Fruit fly (Drosophila melanogaster): ENCODE measurements around the gene CG32240.

The CG32240 gene

dm6 chr3L:4378895-4379294 is 2.5 kb downstream of the CG32240 start (continued):
- TF ChIP-seq mld (GFP tag; IDR thresholded peaks at IDR 0.05; ENCODE audit: partially characterized antibody) = no peak
- peak; percentile 62 for TF ChIP-seq bcd (GFP tag; optimal IDR thresholded peaks at IDR 0.05)
- peak; percentile 28; the same call in 1 of the 2 replicates for TF ChIP-seq E2f2 (GFP tag; IDR thresholded peaks at IDR 0.05)
- peak; percentile 32 for TF ChIP-seq CG17829 (tag; optimal IDR thresholded peaks at IDR 0.05)
- no peak for TF ChIP-seq trem (tag; optimal IDR thresholded peaks at IDR 0.05)
- TF ChIP-seq Deaf1 (tag; optimal IDR thresholded peaks at IDR 0.05) = peak; percentile 34
- peak; percentile 36; the same call in 1 of the 3 replicates for TF ChIP-seq ci (GFP tag; IDR thresholded peaks at IDR 0.05)
- TF ChIP-seq CG10209 (GFP tag; optimal IDR thresholded peaks at IDR 0.05) = peak; percentile 64
- TF ChIP-seq tx (GFP tag; optimal IDR thresholded peaks at IDR 0.05) = peak; percentile 11
- no peak for TF ChIP-seq Awh (GFP tag; IDR thresholded peaks at IDR 0.05)
- peak; percentile 69 for TF ChIP-seq Oli (tag; optimal IDR thresholded peaks at IDR 0.05)
- TF ChIP-seq CG12659 (GFP tag; optimal IDR thresholded peaks at IDR 0.05) = peak; percentile 59
- peak; percentile 48 for TF ChIP-seq mam (GFP tag; optimal IDR thresholded peaks at IDR 0.05)
- TF ChIP-seq Hmx (GFP tag; optimal IDR thresholded peaks at IDR 0.05) = no peak
- peak; percentile 17 for TF ChIP-seq Abd-B (GFP tag; optimal IDR thresholded peaks at IDR 0.05)
- TF ChIP-seq Aef1 (GFP tag; IDR thresholded peaks at IDR 0.05) = peak; percentile 38; the same call in 2 of the 3 replicates
- TF ChIP-seq so (GFP tag; IDR thresholded peaks at IDR 0.05) = 0 out of 3 replicates have a peak, but pooled peaks have one; percentile 21
- TF ChIP-seq CG13424 (tag; optimal IDR thresholded peaks at IDR 0.05) = peak; percentile 63
- peak; percentile 36 for TF ChIP-seq CG16815 (GFP tag; optimal IDR thresholded peaks at IDR 0.05)
- TF ChIP-seq Dad (GFP tag; optimal IDR thresholded peaks at IDR 0.05) = no peak
- TF ChIP-seq seq (GFP tag; IDR thresholded peaks at IDR 0.05) = peak; percentile 69
- peak in 1 of 2 experiments; percentile 8 for TF ChIP-seq Trl (optimal IDR thresholded peaks at IDR 0.05)
- TF ChIP-seq Trl (GFP tag; optimal IDR thresholded peaks at IDR 0.05) = no peak
- peak; percentile 52 for TF ChIP-seq nmo (GFP tag; optimal IDR thresholded peaks at IDR 0.05)
- TF ChIP-seq CG17802 (tag; optimal IDR thresholded peaks at IDR 0.05) = no peak
- TF ChIP-seq Xbp1 (GFP tag; optimal IDR thresholded peaks at IDR 0.05) = peak; percentile 41
- TF ChIP-seq tin (GFP tag; optimal IDR thresholded peaks at IDR 0.05) = peak; percentile 35
- TF ChIP-seq hkb (optimal IDR thresholded peaks at IDR 0.05) = no peak
- TF ChIP-seq hkb (GFP tag; IDR thresholded peaks at IDR 0.05) = peak; percentile 78
- peak; percentile 27 for TF ChIP-seq CG6813 (GFP tag; optimal IDR thresholded peaks at IDR 0.05)
- peak; percentile 43 for TF ChIP-seq esg (GFP tag; conservative IDR thresholded peaks at IDR 0.05)
- peak; percentile 7 for TF ChIP-seq bab2 (GFP tag; optimal IDR thresholded peaks at IDR 0.05)
- peak; percentile 68 for TF ChIP-seq PHDP (tag; optimal IDR thresholded peaks at IDR 0.05)
- TF ChIP-seq tgo (GFP tag; IDR thresholded peaks at IDR 0.05) = peak; percentile 53; the same call in 2 of the 3 replicates
- no peak for TF ChIP-seq CG4854 (GFP tag; optimal IDR thresholded peaks at IDR 0.05)
- TF ChIP-seq CG15011 (GFP tag; optimal IDR thresholded peaks at IDR 0.05) = peak; percentile 11
- peak; percentile 6 for TF ChIP-seq zen (tag; optimal IDR thresholded peaks at IDR 0.05)
- TF ChIP-seq CG10543 (GFP tag; optimal IDR thresholded peaks at IDR 0.05) = peak; percentile 50
- TF ChIP-seq grau (tag; optimal IDR thresholded peaks at IDR 0.05) = peak; percentile 71
- peak; percentile 4 for TF ChIP-seq CG10274 (GFP tag; optimal IDR thresholded peaks at IDR 0.05)
- TF ChIP-seq Spps (tag; optimal IDR thresholded peaks at IDR 0.05) = no peak
- TF ChIP-seq gsb (GFP tag; IDR thresholded peaks at IDR 0.05) = no peak
- peak; percentile 48 for TF ChIP-seq CG13775 (GFP tag; optimal IDR thresholded peaks at IDR 0.05)
- TF ChIP-seq CG9437 (GFP tag; optimal IDR thresholded peaks at IDR 0.05) = peak; percentile 31
- peak; percentile 57 for TF ChIP-seq CG18619 (GFP tag; optimal IDR thresholded peaks at IDR 0.05)
- TF ChIP-seq CG33557 (GFP tag; optimal IDR thresholded peaks at IDR 0.05) = no peak
- TF ChIP-seq bowl (GFP tag; IDR thresholded peaks at IDR 0.05) = no peak
- peak; percentile 9 for TF ChIP-seq CG12942 (GFP tag; optimal IDR thresholded peaks at IDR 0.05)
- peak; percentile 65 for TF ChIP-seq Xrp1 (GFP tag; IDR thresholded peaks at IDR 0.05)
- peak; percentile 50 for TF ChIP-seq tio (GFP tag; optimal IDR thresholded peaks at IDR 0.05)
- peak; percentile 77 for TF ChIP-seq Dbx (GFP tag; IDR thresholded peaks at IDR 0.05)

Data from whole organism, embryonic.